Worm (Caenorhabditis elegans) whole organism, L1 larva: Measurements from ENCODE around the gene osm-9.

Experiments
- C16A3.4 ChIP-seq: fragments of 150-350 bp; optimal IDR thresholded peaks from 2 replicates; lab custom pipeline; 2014; ENCODE audit warnings: missing biosample characterization, missing genetic modification characterization
- C34B4.2 ChIP-seq: sonication (generic microtip); optimal IDR thresholded peaks from 2 replicates; lab custom pipeline; 2017; ENCODE audit warnings: mild to moderate bottlenecking, missing genetic modification characterization, missing compliant biosample characterization
- Y116A8C.19 ChIP-seq: sonication (generic microtip); optimal IDR thresholded peaks from 2 replicates; lab custom pipeline; 2016; ENCODE audit warnings: missing compliant biosample characterization, missing genetic modification characterization, borderline replicate concordance
- alr-1 ChIP-seq: fragments of 200-800 bp; sonication (Bioruptor generic); optimal IDR thresholded peaks from 2 replicates; lab custom pipeline; 2018; ENCODE audit warnings: borderline replicate concordance, mild to moderate bottlenecking, missing genetic modification characterization, missing compliant biosample characterization
- aly-2 ChIP-seq: fragments of 150-350 bp; optimal IDR thresholded peaks from 2 replicates; lab custom pipeline; 2014; ENCODE audit warnings: missing biosample characterization, missing genetic modification characterization
- blmp-1 ChIP-seq: fragments of 150-350 bp; optimal IDR thresholded peaks from 2 replicates; lab custom pipeline; 2014; ENCODE audit warnings: missing biosample characterization, missing genetic modification characterization
- ceh-8 ChIP-seq: fragments of 200-800 bp; sonication (Bioruptor generic); optimal IDR thresholded peaks from 2 replicates; lab custom pipeline; 2018; ENCODE audit warnings: mild to moderate bottlenecking, missing genetic modification characterization, moderate library complexity, missing compliant biosample characterization
- dpl-1 ChIP-seq, 3 experiments: fragments of 150-350 bp in 2 of 3; sonication (generic microtip) in 1 of 3; optimal IDR thresholded peaks; 2 replicates each; lab custom pipeline; 2014 to 2017; ENCODE audit warnings: missing biosample characterization in 3 of 3, missing genetic modification characterization in 3 of 3, missing genetic modification reagents in 3 of 3
- dsc-1 ChIP-seq: sonication (generic microtip); optimal IDR thresholded peaks from 2 replicates; lab custom pipeline; 2016; ENCODE audit warnings: mild to moderate bottlenecking, missing genetic modification characterization, missing compliant biosample characterization
- efl-3 ChIP-seq: fragments of 200-800 bp; sonication (Bioruptor generic); optimal IDR thresholded peaks from 2 replicates; lab custom pipeline; 2018; ENCODE audit warnings: mild to moderate bottlenecking, missing genetic modification characterization, missing compliant biosample characterization
- egl-27 ChIP-seq, 2 experiments: fragments of 150-350 bp in 1 of 2; sonication (generic microtip); optimal IDR thresholded peaks; 3 replicates each; lab custom pipeline; 2017 to 2018; ENCODE audit warnings: missing biosample characterization in 2 of 2, missing genetic modification characterization in 2 of 2, missing genetic modification reagents in 2 of 2
- elt-3 ChIP-seq, 6 experiments: fragments of 150-350 bp in 1 of 6; sonication (generic microtip); optimal IDR thresholded peaks; 2 replicates each; lab custom pipeline; 2017 to 2018; ENCODE audit warnings: missing biosample characterization in 6 of 6, missing genetic modification characterization in 6 of 6, inconsistent platforms in 1 of 6
- fkh-4 ChIP-seq: sonication (generic microtip); optimal IDR thresholded peaks from 2 replicates; lab custom pipeline; 2016; ENCODE audit warnings: missing compliant biosample characterization, missing genetic modification characterization, borderline replicate concordance
- fkh-8 ChIP-seq: sonication (generic microtip); optimal IDR thresholded peaks from 2 replicates; lab custom pipeline; 2016; ENCODE audit warnings: mild to moderate bottlenecking, missing genetic modification characterization, missing compliant biosample characterization
- fos-1 ChIP-seq: fragments of 150-350 bp; optimal IDR thresholded peaks from 2 replicates; lab custom pipeline; 2014; ENCODE audit warnings: missing biosample characterization, missing genetic modification characterization
- grh-1 ChIP-seq: fragments of 200-800 bp; sonication (Bioruptor generic); IDR thresholded peaks from 2 replicates; pipeline ENCODE4 v1.3.6; 2022; ENCODE audit warnings: missing genetic modification reagents, missing genetic modification characterization, missing compliant biosample characterization
- hpl-2 ChIP-seq: fragments of 150-350 bp; optimal IDR thresholded peaks from 2 replicates; lab custom pipeline; 2014; ENCODE audit warnings: missing biosample characterization, missing genetic modification reagents, missing genetic modification characterization
- isw-1 ChIP-seq: fragments of 200-800 bp; sonication (Bioruptor generic); IDR thresholded peaks from 2 replicates; pipeline ENCODE4 v1.3.6; 2022; ENCODE audit warnings: missing genetic modification characterization, missing compliant biosample characterization
- jun-1 ChIP-seq: fragments of 150-350 bp; optimal IDR thresholded peaks from 2 replicates; lab custom pipeline; 2014; ENCODE audit warnings: missing biosample characterization, missing genetic modification reagents, missing genetic modification characterization
- lin-13 ChIP-seq: fragments of 150-350 bp; optimal IDR thresholded peaks from 2 replicates; lab custom pipeline; 2014; ENCODE audit warnings: missing biosample characterization, missing genetic modification reagents, missing genetic modification characterization
- lin-14 ChIP-seq: fragments of 200-800 bp; sonication (Bioruptor generic); optimal IDR thresholded peaks from 2 replicates; lab custom pipeline; 2018; ENCODE audit warnings: mild to moderate bottlenecking, missing genetic modification characterization, moderate library complexity, missing compliant biosample characterization
- lsy-2 ChIP-seq, 2 experiments: fragments of 150-350 bp; optimal IDR thresholded peaks; 2 replicates each; lab custom pipeline; 2014; ENCODE audit warnings: missing biosample characterization in 2 of 2, missing genetic modification characterization in 2 of 2
- mab-9 ChIP-seq: fragments of 200-800 bp; sonication (Bioruptor generic); IDR thresholded peaks from 2 replicates; pipeline ENCODE4 v1.3.6; 2022; ENCODE audit warnings: missing genetic modification reagents, missing genetic modification characterization, missing compliant biosample characterization
- mdl-1 ChIP-seq, 2 experiments: fragments of 150-350 bp; optimal IDR thresholded peaks; 2 replicates each; lab custom pipeline; 2014 to 2017; ENCODE audit warnings: missing biosample characterization in 2 of 2, missing genetic modification characterization in 2 of 2, inconsistent platforms in 1 of 2
- mep-1 ChIP-seq: fragments of 150-350 bp; optimal IDR thresholded peaks from 2 replicates; lab custom pipeline; 2014; ENCODE audit warnings: missing biosample characterization, missing genetic modification characterization
- nhr-12 ChIP-seq: sonication (generic microtip); optimal IDR thresholded peaks from 2 replicates; lab custom pipeline; 2017; ENCODE audit warnings: missing biosample characterization, missing genetic modification characterization
- nhr-20 ChIP-seq: sonication (generic microtip); optimal IDR thresholded peaks from 2 replicates; lab custom pipeline; 2016; ENCODE audit warnings: mild to moderate bottlenecking, missing genetic modification characterization, missing compliant biosample characterization
- nhr-237 ChIP-seq: fragments of 150-350 bp; optimal IDR thresholded peaks from 2 replicates; lab custom pipeline; 2014; ENCODE audit warnings: missing biosample characterization, missing genetic modification characterization
- nhr-76 ChIP-seq: sonication (generic microtip); optimal IDR thresholded peaks from 2 replicates; lab custom pipeline; 2017; ENCODE audit warnings: missing biosample characterization, missing genetic modification characterization
- nhr-77 ChIP-seq: fragments of 150-350 bp; optimal IDR thresholded peaks from 2 replicates; lab custom pipeline; 2014; ENCODE audit warnings: missing biosample characterization, missing genetic modification characterization
- pqm-1 ChIP-seq: sonication (generic microtip); optimal IDR thresholded peaks from 3 replicates; lab custom pipeline; 2017; ENCODE audit warnings: missing biosample characterization, missing genetic modification characterization
- snu-23 ChIP-seq: sonication (generic microtip); optimal IDR thresholded peaks from 2 replicates; lab custom pipeline; 2016; ENCODE audit warnings: missing genetic modification characterization, missing compliant biosample characterization
- sptf-1 ChIP-seq: fragments of 150-350 bp; optimal IDR thresholded peaks from 2 replicates; lab custom pipeline; 2014; ENCODE audit warnings: missing biosample characterization, missing genetic modification characterization
- tlp-1 ChIP-seq: fragments of 150-350 bp; optimal IDR thresholded peaks from 2 replicates; lab custom pipeline; 2014; ENCODE audit warnings: missing biosample characterization, missing genetic modification characterization
- unc-130 ChIP-seq: fragments of 150-350 bp; optimal IDR thresholded peaks from 2 replicates; lab custom pipeline; 2017; ENCODE audit warnings: missing biosample characterization, missing genetic modification characterization, inconsistent platforms
- unc-62 ChIP-seq: fragments of 150-350 bp; optimal IDR thresholded peaks from 2 replicates; lab custom pipeline; 2014; ENCODE audit warnings: missing biosample characterization, missing genetic modification reagents, missing genetic modification characterization
- unc-86 ChIP-seq: sonication (generic microtip); optimal IDR thresholded peaks from 2 replicates; lab custom pipeline; 2016; ENCODE audit warnings: missing genetic modification characterization, missing compliant biosample characterization
- unc-98 ChIP-seq: fragments of 200-800 bp; sonication (Bioruptor generic); IDR thresholded peaks from 2 replicates; pipeline ENCODE4 v1.3.6; 2022; ENCODE audit warnings: missing genetic modification characterization, missing compliant biosample characterization
- vab-15 ChIP-seq: sonication (generic microtip); optimal IDR thresholded peaks from 2 replicates; lab custom pipeline; 2017; ENCODE audit warnings: missing genotype, mild to moderate bottlenecking, missing genetic modification characterization, missing compliant biosample characterization
- zag-1 ChIP-seq: fragments of 150-350 bp; optimal IDR thresholded peaks from 2 replicates; lab custom pipeline; 2014; ENCODE audit warnings: missing biosample characterization, missing genetic modification characterization
- zip-4 ChIP-seq: fragments of 200-800 bp; sonication (Bioruptor generic); optimal IDR thresholded peaks from 2 replicates; lab custom pipeline; 2018; ENCODE audit warnings: mild to moderate bottlenecking, missing genetic modification characterization, moderate library complexity, missing compliant biosample characterization
- ztf-4 ChIP-seq: fragments of 150-350 bp; optimal IDR thresholded peaks from 2 replicates; lab custom pipeline; 2014; ENCODE audit warnings: missing biosample characterization, missing genetic modification characterization

osm-9 gene

ce11 chrIV:3598452-3598851, 41.2 kb upstream of the osm-9 start, which contains the start of gene Y37E11B.5:
TSS of gene Y37E11B.5 (minus strand) at chrIV:3598552.
- TF ChIP-seq mab-9 (GFP tag; lab: Robert Waterston, UW) = no peak
- no peak for TF ChIP-seq nhr-12 (tag; lab: Kevin White, UChicago)
- TF ChIP-seq lin-13 (GFP tag; lab: Kevin White, UChicago) = no peak
- no peak for TF ChIP-seq mdl-1 (tag; optimal IDR thresholded peaks at IDR 0.05; lab: Kevin White, UChicago)
- TF ChIP-seq unc-86 = no peak
- no peak for TF ChIP-seq nhr-76 (tag; lab: Kevin White, UChicago)
- no peak for TF ChIP-seq jun-1 (tag; lab: Kevin White, UChicago)
- no peak for TF ChIP-seq unc-130 (tag; lab: Kevin White, UChicago)
- TF ChIP-seq zag-1 (tag; lab: Kevin White, UChicago) = no peak
- TF ChIP-seq elt-3 (tag; optimal IDR thresholded peaks at IDR 0.05; lab: Kevin White, UChicago) = no peak
- TF ChIP-seq hpl-2 (GFP tag; lab: Kevin White, UChicago) = no peak
- no peak for TF ChIP-seq alr-1 (tag; lab: Kevin White, UChicago)
- no peak for TF ChIP-seq snu-23 (GFP tag; lab: Kevin White, UChicago)
- no peak for TF ChIP-seq isw-1 (GFP tag; lab: Robert Waterston, UW)

ce11 chrIV:3597356-3597755, 40.1 kb upstream of the osm-9 start:
- TF ChIP-seq lsy-2 (tag; optimal IDR thresholded peaks at IDR 0.05; lab: Kevin White, UChicago) (no peak), zag-1 (tag; lab: Kevin White, UChicago) (no peak), lin-13 (GFP tag; lab: Kevin White, UChicago) (no peak), sptf-1 (no peak), unc-62 (GFP tag; lab: Kevin White, UChicago) (no peak), lin-14 (no peak), vab-15 (tag; lab: Kevin White, UChicago) (no peak), dpl-1 (GFP tag; optimal IDR thresholded peaks at IDR 0.05; lab: Kevin White, UChicago) (no peak), fos-1 (tag; lab: Kevin White, UChicago) (no peak), fkh-4 (tag; lab: Kevin White, UChicago) (no peak), nhr-76 (tag; lab: Kevin White, UChicago) (no peak), tlp-1 (tag; lab: Kevin White, UChicago) (no peak), efl-3 (GFP tag; lab: Kevin White, UChicago) (no peak), unc-98 (GFP tag; lab: Robert Waterston, UW) (no peak), mab-9 (GFP tag; lab: Robert Waterston, UW) (no peak)

- TF ChIP-seq lsy-2 (tag; optimal IDR thresholded peaks at IDR 0.05; lab: Kevin White, UChicago) = no peak
- no peak for TF ChIP-seq fkh-8
- no peak for TF ChIP-seq blmp-1
- TF ChIP-seq ceh-8 = no peak
- no peak for TF ChIP-seq nhr-76 (tag; lab: Kevin White, UChicago)
- no peak for TF ChIP-seq C34B4.2 (tag; lab: Kevin White, UChicago)
These were observed 36.3 kb upstream of the osm-9 start, which contains the start of gene taf-2 for ce11 chrIV:3593513-3593912. TSS of gene taf-2 (minus strand) at chrIV:3593613.

- TF ChIP-seq zip-4 (GFP tag; lab: Kevin White, UChicago) (no peak), Y116A8C.19 (tag; lab: Kevin White, UChicago) (no peak), tlp-1 (tag; lab: Kevin White, UChicago) (no peak), alr-1 (tag; lab: Kevin White, UChicago) (no peak), nhr-237 (tag; lab: Kevin White, UChicago) (no peak), sptf-1 (no peak), C16A3.4 (tag; lab: Kevin White, UChicago) (no peak), mep-1 (tag; lab: Kevin White, UChicago) (no peak), grh-1 (no peak), unc-86 (no peak), egl-27 (tag; optimal IDR thresholded peaks at IDR 0.05; lab: Kevin White, UChicago) (no peak), fos-1 (tag; lab: Kevin White, UChicago) (no peak), nhr-77 (no peak), aly-2 (tag; lab: Kevin White, UChicago) (no peak), pqm-1 (tag; lab: Kevin White, UChicago) (no peak), ztf-4 (no peak), dsc-1 (tag; lab: Kevin White, UChicago) (no peak), fkh-4 (tag; lab: Kevin White, UChicago) (no peak), nhr-12 (tag; lab: Kevin White, UChicago) (no peak), nhr-20 (tag; lab: Kevin White, UChicago) (no peak)
These were observed 33.6 kb upstream of the osm-9 start for ce11 chrIV:3590821-3591220.
